Worm (Caenorhabditis elegans): ENCODE data around the gene elks-1.

elks-1 gene

DNA sequence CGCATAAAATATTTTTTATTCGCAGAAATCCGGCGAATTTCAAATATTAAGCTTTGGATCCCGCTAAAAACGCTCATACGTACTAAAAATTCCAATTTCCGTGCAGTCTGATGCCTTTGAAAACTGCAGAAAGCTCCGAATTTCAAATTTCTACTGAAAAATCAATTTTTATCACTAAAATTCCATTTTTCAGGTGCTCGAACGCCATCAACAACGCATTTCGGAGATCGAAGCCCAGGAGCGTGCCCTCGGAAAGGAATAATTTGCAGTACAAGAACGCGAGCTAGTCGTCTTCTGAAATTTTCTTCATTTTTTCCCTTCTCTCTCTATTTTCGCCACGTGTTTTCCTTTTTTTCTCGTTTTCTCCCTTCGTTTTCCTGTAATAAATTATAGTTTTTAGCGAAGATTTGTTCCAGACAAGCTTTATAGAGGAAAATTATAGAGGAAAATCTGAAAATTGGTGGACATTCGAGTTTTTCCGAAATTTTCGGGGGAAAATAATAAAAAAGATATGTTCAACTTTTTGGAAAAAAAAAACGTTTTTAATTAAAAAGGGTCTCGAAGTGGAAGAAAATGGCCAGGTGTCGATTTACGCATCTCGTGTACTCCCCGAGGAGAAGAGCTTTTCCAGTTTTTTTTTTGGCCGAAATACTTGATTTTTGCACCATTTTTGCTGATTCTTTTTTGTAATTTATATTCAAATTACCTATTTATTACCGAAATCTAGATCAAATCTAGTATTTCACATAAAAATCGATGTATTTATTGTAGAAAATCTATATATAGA, 36.9 kb upstream of the elks-1 start:
- TF ChIP-seq elt-2 (tag; optimal IDR thresholded peaks at IDR 0.05) (peak; percentile 16), tbx-2 (tag; optimal IDR thresholded peaks at IDR 0.05) (no peak), nhr-76 (tag; optimal IDR thresholded peaks at IDR 0.05) (no peak), nhr-28 (tag; optimal IDR thresholded peaks at IDR 0.05) (no peak), ceh-82 (tag; optimal IDR thresholded peaks at IDR 0.05) (no peak), ama-1 (optimal IDR thresholded peaks at IDR 0.05) (peak; percentile 67), R02D3.7 (tag; optimal IDR thresholded peaks at IDR 0.05) (no peak), egl-27 (tag; optimal IDR thresholded peaks at IDR 0.05) (no peak), unc-39 (tag; optimal IDR thresholded peaks at IDR 0.05) (no peak), nhr-43 (tag; optimal IDR thresholded peaks at IDR 0.05; ENCODE audit: poor library complexity, severe bottlenecking) (no peak), lin-15B (tag; optimal IDR thresholded peaks at IDR 0.05) (no peak), pha-4 (tag; optimal IDR thresholded peaks at IDR 0.05) (peak; percentile 6), snpc-4 (tag; optimal IDR thresholded peaks at IDR 0.05) (no peak)

DNA sequence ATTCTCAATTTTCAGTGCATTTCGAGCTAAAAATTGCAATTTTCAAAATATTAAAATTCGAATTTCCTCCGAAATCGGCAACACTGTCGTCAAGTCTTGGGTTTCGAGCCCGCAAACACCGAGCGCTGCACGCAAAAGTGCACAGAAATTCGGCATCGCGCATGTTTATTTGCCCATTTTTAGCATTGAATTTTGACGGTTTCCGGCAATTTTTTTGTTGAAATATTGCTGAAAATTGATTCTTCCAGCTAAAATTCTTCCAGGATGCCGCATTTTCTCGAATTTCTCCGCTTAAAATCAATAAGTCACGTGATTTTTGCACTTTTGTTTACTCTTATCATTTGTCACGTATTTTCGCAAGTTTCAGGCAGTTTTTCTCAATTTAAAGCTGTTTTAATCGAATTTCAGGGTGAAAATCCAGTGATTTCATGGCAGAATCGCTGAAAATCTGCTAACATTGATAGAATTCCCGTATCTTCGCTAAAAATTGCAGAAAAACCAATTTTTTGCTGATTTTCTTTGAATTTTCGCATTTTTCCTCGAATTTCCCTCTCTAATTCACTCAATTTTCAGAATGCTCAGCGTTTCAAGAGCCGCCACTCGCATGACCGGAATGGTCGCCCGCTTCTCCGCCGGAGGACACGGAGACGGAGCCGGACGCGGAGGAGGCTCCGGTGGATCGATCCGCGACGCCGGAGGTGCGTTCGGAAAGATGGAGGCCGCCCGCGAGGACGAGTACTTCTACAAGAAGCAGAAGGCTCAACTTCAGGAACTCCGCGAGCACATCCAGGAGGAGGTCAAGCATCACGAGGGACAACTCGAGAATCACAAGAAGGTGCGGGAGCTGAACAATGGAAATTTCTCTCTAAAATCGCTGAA, 35.7 kb upstream of the elks-1 start, which contains the start of gene mai-2:
mai-2 (plus strand) TSS at position 574 of the 879 bp plus-strand sequence.
- peak; percentile 57 for TF ChIP-seq jun-1 (tag; optimal IDR thresholded peaks at IDR 0.05)
- TF ChIP-seq nhr-25 (tag; optimal IDR thresholded peaks at IDR 0.05), result peak; percentile 4
- TF ChIP-seq pha-4 (tag; optimal IDR thresholded peaks at IDR 0.05), result peak; percentile 77
- TF ChIP-seq ceh-28 (tag; optimal IDR thresholded peaks at IDR 0.05), result peak; percentile 30
- peak; percentile 56 for TF ChIP-seq nhr-23 (tag; optimal IDR thresholded peaks at IDR 0.05)
- TF ChIP-seq sea-2 (GFP tag; optimal IDR thresholded peaks at IDR 0.05), result no peak
- no peak for TF ChIP-seq nhr-67 (tag; optimal IDR thresholded peaks at IDR 0.05)
- TF ChIP-seq elt-2 (tag; optimal IDR thresholded peaks at IDR 0.05), result peak; percentile 22
- TF ChIP-seq lsy-12 (tag; optimal IDR thresholded peaks at IDR 0.05), result peak; percentile 48
- TF ChIP-seq nhr-28 (tag; optimal IDR thresholded peaks at IDR 0.05), result no peak
- peak; percentile 76 for TF ChIP-seq nfya-1 (tag; optimal IDR thresholded peaks at IDR 0.05; ENCODE audit: insufficient read depth)
- TF ChIP-seq hmg-11 (tag; optimal IDR thresholded peaks at IDR 0.05), result peak; percentile 60
- peak; percentile 72 for TF ChIP-seq lin-15B (tag; optimal IDR thresholded peaks at IDR 0.05)
- TF ChIP-seq ceh-16 (tag; optimal IDR thresholded peaks at IDR 0.05), result no peak
- peak; percentile 82 for TF ChIP-seq ama-1 (optimal IDR thresholded peaks at IDR 0.05)

DNA sequence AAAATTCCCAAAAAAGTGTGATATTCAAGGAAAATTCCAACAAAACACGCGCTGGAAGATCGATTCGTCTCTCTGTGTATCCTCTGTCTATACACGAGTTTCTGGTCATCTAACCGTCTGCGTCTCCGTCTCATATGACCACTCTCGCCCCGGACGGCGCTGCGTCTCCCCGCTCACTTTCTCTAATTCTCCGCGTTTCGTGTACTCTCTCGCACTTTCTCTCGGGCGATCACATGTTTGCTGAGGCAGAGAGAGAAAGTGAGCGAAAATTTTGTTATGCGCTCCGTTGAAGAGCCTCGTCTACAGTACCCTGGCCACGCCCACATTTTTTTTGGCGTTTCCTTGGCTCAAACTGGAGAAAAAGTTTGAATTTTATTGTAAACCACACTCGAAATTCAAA, 34.8 kb upstream of the elks-1 start:
- TF ChIP-seq ceh-82 (tag; optimal IDR thresholded peaks at IDR 0.05), result peak; percentile 37
- no peak for TF ChIP-seq fkh-2 (tag; optimal IDR thresholded peaks at IDR 0.05)
- peak; percentile 71 for TF ChIP-seq mdl-1 (tag; optimal IDR thresholded peaks at IDR 0.05)
- peak; percentile 78 for TF ChIP-seq jun-1 (tag; optimal IDR thresholded peaks at IDR 0.05)
- TF ChIP-seq skn-1 (tag; optimal IDR thresholded peaks at IDR 0.05), result peak; percentile 60
- peak; percentile 72 for TF ChIP-seq tbx-2 (tag; optimal IDR thresholded peaks at IDR 0.05)
- peak; percentile 89 for TF ChIP-seq ceh-28 (tag; optimal IDR thresholded peaks at IDR 0.05)
- no peak for TF ChIP-seq nhr-76 (tag; optimal IDR thresholded peaks at IDR 0.05)
- TF ChIP-seq lin-39 (tag; optimal IDR thresholded peaks at IDR 0.05), result peak; percentile 38
- peak; percentile 54 for TF ChIP-seq pqm-1 (tag; optimal IDR thresholded peaks at IDR 0.05)
- peak; percentile 82 for TF ChIP-seq nhr-43 (tag; optimal IDR thresholded peaks at IDR 0.05; ENCODE audit: poor library complexity, severe bottlenecking)
- TF ChIP-seq eor-1 (tag; optimal IDR thresholded peaks at IDR 0.05), result peak in 1 of 2 experiments; percentile 19
- TF ChIP-seq ceh-9 (tag; optimal IDR thresholded peaks at IDR 0.05), result no peak
- TF ChIP-seq egl-27 (tag; optimal IDR thresholded peaks at IDR 0.05), result peak; percentile 8
- peak; percentile 73 for TF ChIP-seq elt-2 (tag; optimal IDR thresholded peaks at IDR 0.05)
- peak; percentile 90 for TF ChIP-seq pha-4 (tag; optimal IDR thresholded peaks at IDR 0.05)
- no peak for TF ChIP-seq daf-12 (tag; optimal IDR thresholded peaks at IDR 0.05)
- no peak for TF ChIP-seq ZK546.5 (tag; optimal IDR thresholded peaks at IDR 0.05)
- peak; percentile 89 for TF ChIP-seq lsy-12 (tag; optimal IDR thresholded peaks at IDR 0.05)
- no peak for TF ChIP-seq nhr-28 (tag; optimal IDR thresholded peaks at IDR 0.05)
- peak; percentile 9 for TF ChIP-seq egl-5 (tag; optimal IDR thresholded peaks at IDR 0.05)
- TF ChIP-seq nhr-77 (tag; optimal IDR thresholded peaks at IDR 0.05), result no peak
- peak; percentile 51 for TF ChIP-seq elt-1 (tag; optimal IDR thresholded peaks at IDR 0.05)
- TF ChIP-seq nhr-25 (tag; optimal IDR thresholded peaks at IDR 0.05), result peak; percentile 87
- TF ChIP-seq elt-3 (tag; optimal IDR thresholded peaks at IDR 0.05), result no peak
- TF ChIP-seq nfya-1 (tag; optimal IDR thresholded peaks at IDR 0.05; ENCODE audit: insufficient read depth), result peak; percentile 98
- TF ChIP-seq hmg-11 (tag; optimal IDR thresholded peaks at IDR 0.05), result peak; percentile 95
- TF ChIP-seq unc-39 (tag; optimal IDR thresholded peaks at IDR 0.05), result no peak
- TF ChIP-seq fkh-10 (GFP tag; optimal IDR thresholded peaks at IDR 0.05), result peak; percentile 64
- peak; percentile 16 for TF ChIP-seq snpc-4 (tag; optimal IDR thresholded peaks at IDR 0.05)
- TF ChIP-seq nhr-23 (tag; optimal IDR thresholded peaks at IDR 0.05), result peak; percentile 81
- no peak for TF ChIP-seq sea-2 (GFP tag; optimal IDR thresholded peaks at IDR 0.05)
- TF ChIP-seq lin-15B (tag; optimal IDR thresholded peaks at IDR 0.05), result peak; percentile 85
- peak; percentile 63 for TF ChIP-seq R02D3.7 (tag; optimal IDR thresholded peaks at IDR 0.05)

Data from whole organism, L3 larva.